Worm (Caenorhabditis elegans): ENCODE results near the gene B0244.16.

DNA sequence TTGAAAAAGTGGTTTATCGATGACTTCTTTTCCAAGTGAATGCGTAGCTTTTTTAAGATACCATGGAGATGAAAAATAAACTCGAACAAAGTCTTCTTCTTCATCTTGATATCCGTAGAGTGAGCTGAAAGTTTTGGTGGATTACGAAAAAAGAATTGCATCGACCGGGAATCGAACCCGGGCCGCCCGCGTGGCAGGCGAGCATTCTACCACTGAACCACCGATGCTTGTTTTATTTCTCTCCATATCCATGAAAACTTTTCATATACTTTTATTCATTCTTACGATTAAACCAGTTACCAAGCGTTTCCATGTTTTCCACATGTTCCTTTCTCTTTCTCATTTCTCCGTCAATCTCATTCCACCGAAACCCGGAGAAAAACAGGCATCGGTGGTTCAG, 41.3 kb downstream of the B0244.16 start:
- TF ChIP-seq him-1 (tag; optimal IDR thresholded peaks at IDR 0.05) (no peak), W03F9.2 (tag; optimal IDR thresholded peaks at IDR 0.05) (no peak), dao-5 (tag; optimal IDR thresholded peaks at IDR 0.05) (no peak)

Measured in whole organism, L4/young adult.